Fruit fly (Drosophila melanogaster) whole organism, embryonic: ENCODE measurements around the gene CG10064.

Experiments
- Asciz ChIP-seq: fragments of 200-800 bp; sonication (Bioruptor generic); optimal IDR thresholded peaks from 2 replicates; lab custom pipeline; 2017; ENCODE audit warnings: missing biosample characterization, mild to moderate bottlenecking, missing genetic modification characterization, missing genetic modification reagents
- Bdp1 ChIP-seq: fragments of 200-800 bp; sonication (Bioruptor generic); optimal IDR thresholded peaks from 3 replicates; lab custom pipeline; 2016; ENCODE audit warnings: missing biosample characterization, missing genetic modification characterization
- CG10565 ChIP-seq: fragments of 200-800 bp; sonication (Bioruptor generic); optimal IDR thresholded peaks from 3 replicates; lab custom pipeline; 2016; ENCODE audit warnings: missing biosample characterization, mild to moderate bottlenecking, missing genetic modification characterization
- CG11504 ChIP-seq: fragments of 200-800 bp; sonication (Bioruptor generic); optimal IDR thresholded peaks from 3 replicates; lab custom pipeline; 2019; ENCODE audit warnings: missing biosample characterization, mild to moderate bottlenecking, missing genetic modification characterization, moderate library complexity
- CG12155 ChIP-seq: fragments of 200-800 bp; sonication (Bioruptor generic); optimal IDR thresholded peaks from 3 replicates; lab custom pipeline; 2016; ENCODE audit warnings: missing biosample characterization, missing genetic modification characterization
- CG13894 ChIP-seq: fragments of 200-800 bp; sonication (Bioruptor generic); optimal IDR thresholded peaks from 3 replicates; lab custom pipeline; 2018; ENCODE audit warnings: missing biosample characterization, mild to moderate bottlenecking, missing genetic modification characterization, moderate library complexity
- CG16779 ChIP-seq: fragments of 200-800 bp; sonication (Bioruptor generic); IDR thresholded peaks from 2 replicates; pipeline ENCODE4 v1.3.6; 2022; ENCODE audit warnings: missing biosample characterization, missing genetic modification characterization
- CG16813 ChIP-seq: fragments of 200-800 bp; sonication (Bioruptor generic); IDR thresholded peaks from 3 replicates; pipeline ENCODE4 v1.3.6; 2022; ENCODE audit warnings: missing biosample characterization, missing genetic modification characterization; ENCODE audit not compliant: partially characterized antibody
- CG2712 ChIP-seq: fragments of 200-800 bp; optimal IDR thresholded peaks from 3 replicates; lab custom pipeline; 2019; ENCODE audit warnings: missing biosample characterization, mild to moderate bottlenecking, missing genetic modification characterization, moderate library complexity
- CG31388 ChIP-seq: fragments of 200-800 bp; sonication (Bioruptor generic); optimal IDR thresholded peaks from 2 replicates; lab custom pipeline; 2016; ENCODE audit warnings: missing biosample characterization, missing genetic modification characterization
- CG3407 ChIP-seq: fragments of 200-800 bp; sonication (Bioruptor generic); optimal IDR thresholded peaks from 2 replicates; lab custom pipeline; 2018; ENCODE audit warnings: missing biosample characterization, mild to moderate bottlenecking, missing genetic modification characterization
- CG43689 ChIP-seq: fragments of 200-800 bp; sonication (Bioruptor generic); IDR thresholded peaks from 2 replicates; pipeline ENCODE4 v1.3.6; 2022; ENCODE audit warnings: missing biosample characterization, missing genetic modification characterization
- CG4707 ChIP-seq: fragments of 200-800 bp; sonication (Bioruptor generic); optimal IDR thresholded peaks from 2 replicates; lab custom pipeline; 2018; ENCODE audit warnings: missing biosample characterization, mild to moderate bottlenecking, missing genetic modification characterization, moderate library complexity
- CG4854 ChIP-seq: fragments of 200-800 bp; sonication (Bioruptor generic); optimal IDR thresholded peaks from 2 replicates; lab custom pipeline; 2016; ENCODE audit warnings: missing biosample characterization, missing genetic modification characterization, inconsistent platforms
- CG6765 ChIP-seq: fragments of 200-800 bp; sonication (Bioruptor generic); optimal IDR thresholded peaks from 3 replicates; lab custom pipeline; 2017; ENCODE audit warnings: missing biosample characterization, mild to moderate bottlenecking, missing genetic modification characterization
- H2.0 ChIP-seq: fragments of 200-800 bp; sonication (Bioruptor generic); IDR thresholded peaks from 2 replicates; pipeline ENCODE4 v1.3.6; 2022; ENCODE audit warnings: missing biosample characterization, missing genetic modification characterization
- Hr3 ChIP-seq: fragments of 200-800 bp; sonication (Bioruptor generic); optimal IDR thresholded peaks from 3 replicates; lab custom pipeline; 2016; ENCODE audit warnings: missing biosample characterization, missing genetic modification characterization
- Oli ChIP-seq: fragments of 200-800 bp; sonication (Bioruptor generic); optimal IDR thresholded peaks from 2 replicates; lab custom pipeline; 2018; ENCODE audit warnings: missing biosample characterization, mild to moderate bottlenecking, missing genetic modification characterization, moderate library complexity
- Optix ChIP-seq: fragments of 200-800 bp; sonication (Bioruptor generic); IDR thresholded peaks from 3 replicates; pipeline ENCODE4 v1.3.6; 2022; ENCODE audit warnings: missing biosample characterization, missing genetic modification characterization
- Ptx1 ChIP-seq: fragments of 200-800 bp; sonication (Bioruptor generic); IDR thresholded peaks from 2 replicates; pipeline ENCODE4 v1.3.6; 2022; ENCODE audit warnings: missing biosample characterization, missing genetic modification characterization
- Spps ChIP-seq: fragments of 200-800 bp; sonication (Bioruptor generic); optimal IDR thresholded peaks from 2 replicates; lab custom pipeline; 2018; ENCODE audit warnings: missing biosample characterization, mild to moderate bottlenecking, missing genetic modification characterization
- Taf1 ChIP-seq: fragments of 200-800 bp; sonication (Bioruptor generic); IDR thresholded peaks from 2 replicates; pipeline ENCODE4 v1.3.6; 2022; ENCODE audit warnings: missing biosample characterization, missing genetic modification characterization
- Trl ChIP-seq, 3 experiments: fragments of >200 bp in 2 of 3; fragments of 200-800 bp in 1 of 3; sonication (Bioruptor generic) in 1 of 3; optimal IDR thresholded peaks; 2 replicates in 1 of 3; 3 replicates in 2 of 3; lab custom pipeline; 2016 to 2017; ENCODE audit warnings: missing biosample characterization in 1 of 3, missing genetic modification characterization in 1 of 3
- ab ChIP-seq: fragments of 200-800 bp; sonication (Bioruptor generic); optimal IDR thresholded peaks from 2 replicates; lab custom pipeline; 2016; ENCODE audit warnings: missing biosample characterization, missing genetic modification characterization
- bbx ChIP-seq: fragments of 200-800 bp; sonication (Bioruptor generic); IDR thresholded peaks from 2 replicates; pipeline ENCODE4 v1.3.6; 2022; ENCODE audit warnings: missing biosample characterization, missing genetic modification characterization; ENCODE audit not compliant: partially characterized antibody
- cg ChIP-seq: fragments of 200-800 bp; sonication (Bioruptor generic); optimal IDR thresholded peaks from 3 replicates; lab custom pipeline; 2019; ENCODE audit warnings: missing biosample characterization, mild to moderate bottlenecking, missing genetic modification characterization, moderate library complexity
- ci ChIP-seq: fragments of 200-800 bp; sonication (Bioruptor generic); IDR thresholded peaks from 3 replicates; pipeline ENCODE4 v1.3.6; 2022; ENCODE audit warnings: missing biosample characterization, missing genetic modification characterization
- da ChIP-seq: fragments of 200-800 bp; sonication (Bioruptor generic); optimal IDR thresholded peaks from 2 replicates; lab custom pipeline; 2016; ENCODE audit warnings: missing biosample characterization, missing genetic modification characterization
- dysf ChIP-seq: fragments of 200-800 bp; sonication (Bioruptor generic); IDR thresholded peaks from 3 replicates; pipeline ENCODE4 v1.3.6; 2022; ENCODE audit warnings: missing biosample characterization, missing genetic modification characterization
- ems ChIP-seq: fragments of 200-800 bp; sonication (Bioruptor generic); optimal IDR thresholded peaks from 3 replicates; lab custom pipeline; 2016; ENCODE audit warnings: missing biosample characterization, missing genetic modification characterization
- fd96Cb ChIP-seq: fragments of 200-800 bp; sonication (Bioruptor generic); optimal IDR thresholded peaks from 2 replicates; lab custom pipeline; 2018; ENCODE audit warnings: missing biosample characterization, mild to moderate bottlenecking, missing genetic modification characterization, moderate library complexity
- gfzf ChIP-seq: fragments of 200-800 bp; sonication (Bioruptor generic); optimal IDR thresholded peaks from 2 replicates; lab custom pipeline; 2016; ENCODE audit warnings: missing biosample characterization, mild to moderate bottlenecking, missing genetic modification characterization, moderate library complexity
- grau ChIP-seq: fragments of 200-800 bp; optimal IDR thresholded peaks from 3 replicates; lab custom pipeline; 2019; ENCODE audit warnings: missing biosample characterization, mild to moderate bottlenecking, missing genetic modification characterization, moderate library complexity
- hth ChIP-seq: fragments of >200 bp; optimal IDR thresholded peaks from 2 replicates; lab custom pipeline; 2017; ENCODE audit warnings: inconsistent platforms
- jing ChIP-seq: fragments of 200-800 bp; sonication (Bioruptor generic); optimal IDR thresholded peaks from 2 replicates; lab custom pipeline; 2018; ENCODE audit warnings: missing biosample characterization, mild to moderate bottlenecking, missing genetic modification characterization
- jumu ChIP-seq: fragments of 200-800 bp; sonication (Bioruptor generic); optimal IDR thresholded peaks from 3 replicates; lab custom pipeline; 2016; ENCODE audit warnings: missing biosample characterization, missing genetic modification characterization
- lilli ChIP-seq: fragments of 200-800 bp; sonication (Bioruptor generic); optimal IDR thresholded peaks from 3 replicates; lab custom pipeline; 2016; ENCODE audit warnings: missing biosample characterization, missing genetic modification characterization
- luna ChIP-seq: fragments of 200-800 bp; sonication (Bioruptor generic); optimal IDR thresholded peaks from 2 replicates; lab custom pipeline; 2016; ENCODE audit warnings: missing biosample characterization, missing genetic modification characterization
- mam ChIP-seq: fragments of 200-800 bp; sonication (Bioruptor generic); optimal IDR thresholded peaks from 3 replicates; lab custom pipeline; 2016; ENCODE audit warnings: missing biosample characterization, missing genetic modification characterization
- org-1 ChIP-seq: fragments of 200-800 bp; sonication (Bioruptor generic); optimal IDR thresholded peaks from 2 replicates; lab custom pipeline; 2017; ENCODE audit warnings: missing biosample characterization, missing genetic modification characterization
- otp ChIP-seq: fragments of 200-800 bp; sonication (Bioruptor generic); IDR thresholded peaks from 3 replicates; pipeline ENCODE4, ENCODE4 v1.3.6; 2022; ENCODE audit warnings: missing biosample characterization, missing genetic modification characterization
- phol ChIP-seq: fragments of 200-800 bp; sonication (Bioruptor generic); optimal IDR thresholded peaks from 3 replicates; lab custom pipeline; 2018; ENCODE audit warnings: missing biosample characterization, mild to moderate bottlenecking, missing genetic modification characterization, moderate library complexity
- rib ChIP-seq: fragments of 200-800 bp; sonication (Bioruptor generic); IDR thresholded peaks from 2 replicates; pipeline ENCODE4 v1.3.6; 2022; ENCODE audit warnings: missing biosample characterization, missing genetic modification characterization
- row ChIP-seq: fragments of 200-800 bp; sonication (Bioruptor generic); IDR thresholded peaks from 3 replicates; pipeline ENCODE4 v1.3.6; 2022; ENCODE audit warnings: missing biosample characterization, missing genetic modification characterization
- slbo ChIP-seq: fragments of 200-800 bp; sonication (Bioruptor generic); IDR thresholded peaks from 2 replicates; pipeline ENCODE4 v1.3.6; 2022; ENCODE audit warnings: missing biosample characterization, missing genetic modification characterization
- slou ChIP-seq: fragments of 200-800 bp; sonication (Bioruptor generic); optimal IDR thresholded peaks from 3 replicates; lab custom pipeline; 2016; ENCODE audit warnings: missing biosample characterization, missing genetic modification characterization
- slp2 ChIP-seq: fragments of 200-800 bp; sonication (Bioruptor generic); optimal IDR thresholded peaks from 2 replicates; lab custom pipeline; 2016; ENCODE audit warnings: missing biosample characterization, missing genetic modification characterization
- so ChIP-seq: fragments of 200-800 bp; sonication (Bioruptor generic); IDR thresholded peaks from 3 replicates; pipeline ENCODE4 v1.3.6; 2022; ENCODE audit warnings: missing biosample characterization, missing genetic modification characterization
- sr ChIP-seq: fragments of 200-800 bp; sonication (Bioruptor generic); IDR thresholded peaks from 3 replicates; pipeline ENCODE4 v1.3.6; 2022; ENCODE audit warnings: missing biosample characterization, missing genetic modification characterization
- tap ChIP-seq: fragments of 200-800 bp; optimal IDR thresholded peaks from 3 replicates; lab custom pipeline; 2019; ENCODE audit warnings: missing biosample characterization, mild to moderate bottlenecking, missing genetic modification characterization, moderate library complexity
- z ChIP-seq: fragments of 200-800 bp; sonication (Bioruptor generic); IDR thresholded peaks from 3 replicates; pipeline ENCODE4 v1.3.6; 2022; ENCODE audit warnings: missing biosample characterization, missing genetic modification characterization
- zen ChIP-seq: fragments of 200-800 bp; sonication (Bioruptor generic); optimal IDR thresholded peaks from 3 replicates; lab custom pipeline; 2018; ENCODE audit warnings: missing biosample characterization, mild to moderate bottlenecking, missing genetic modification characterization, moderate library complexity
- zfh2 ChIP-seq: fragments of 200-800 bp; sonication (Bioruptor generic); optimal IDR thresholded peaks from 2 replicates; lab custom pipeline; 2016; ENCODE audit warnings: missing biosample characterization, missing genetic modification characterization

The CG10064 gene

dm6 chr3L:6996907-6997306, 29.2 kb upstream of the CG10064 start (continued):
- TF ChIP-seq phol, result peak; percentile 41
- no peak for TF ChIP-seq Optix (GFP tag; lab: Robert Waterston, UW)
- TF ChIP-seq CG6765 (GFP tag; lab: Kevin White, UChicago), result no peak
- TF ChIP-seq CG13894, result no peak
- TF ChIP-seq slbo (GFP tag; lab: Robert Waterston, UW), result no peak
- TF ChIP-seq zen (tag; lab: Kevin White, UChicago), result no peak
- no peak for TF ChIP-seq gfzf
- TF ChIP-seq Asciz (GFP tag; lab: Kevin White, UChicago), result no peak
- no peak for TF ChIP-seq H2.0 (GFP tag; lab: Robert Waterston, UW)
- TF ChIP-seq lilli (GFP tag; lab: Kevin White, UChicago), result no peak
- TF ChIP-seq CG16779 (GFP tag; lab: Robert Waterston, UW), result no peak
- peak; percentile 61 for TF ChIP-seq CG11504
- no peak for TF ChIP-seq ab (GFP tag; lab: Kevin White, UChicago)
- TF ChIP-seq Hr3, result no peak
- no peak for TF ChIP-seq CG43689
- peak; percentile 24 for TF ChIP-seq grau (tag; lab: Kevin White, UChicago)
- TF ChIP-seq tap (tag; lab: Kevin White, UChicago), result peak; percentile 24
- no peak for TF ChIP-seq CG3407
- TF ChIP-seq rib (GFP tag; lab: Robert Waterston, UW), result no peak
- no peak for TF ChIP-seq luna (GFP tag; lab: Kevin White, UChicago)
- TF ChIP-seq Bdp1 (GFP tag; lab: Kevin White, UChicago), result no peak
- no peak for TF ChIP-seq org-1
- no peak for TF ChIP-seq z (GFP tag; lab: Robert Waterston, UW)
- TF ChIP-seq CG2712 (tag; lab: Kevin White, UChicago), result no peak
- no peak for TF ChIP-seq CG4707
- TF ChIP-seq slou (GFP tag; lab: Kevin White, UChicago), result no peak
- no peak for TF ChIP-seq row (GFP tag; lab: Robert Waterston, UW)
- TF ChIP-seq CG12155 (GFP tag; lab: Kevin White, UChicago), result no peak
- peak; percentile 45; the same call in 2 of the 3 replicates for TF ChIP-seq dysf (GFP tag; lab: Robert Waterston, UW)
- no peak for TF ChIP-seq Taf1 (GFP tag; lab: Robert Waterston, UW)
- TF ChIP-seq Oli (tag; lab: Kevin White, UChicago), result peak; percentile 34
- TF ChIP-seq sr (GFP tag; lab: Robert Waterston, UW), result no peak
- no peak for TF ChIP-seq bbx (GFP tag; lab: Robert Waterston, UW)
- TF ChIP-seq CG16813 (GFP tag; lab: Robert Waterston, UW), result no peak
- no peak for TF ChIP-seq slp2 (GFP tag; lab: Kevin White, UChicago)
- no peak for TF ChIP-seq so (GFP tag; lab: Robert Waterston, UW)
- no peak for TF ChIP-seq jing (GFP tag; lab: Kevin White, UChicago)
- TF ChIP-seq zfh2 (GFP tag; lab: Kevin White, UChicago), result no peak
- TF ChIP-seq Spps (tag; lab: Kevin White, UChicago), result no peak
- TF ChIP-seq da (GFP tag; lab: Kevin White, UChicago), result no peak
- no peak for TF ChIP-seq hth (lab: Kevin White, UChicago)
- no peak for TF ChIP-seq CG31388 (GFP tag; lab: Kevin White, UChicago)
- no peak for TF ChIP-seq CG10565 (GFP tag; lab: Kevin White, UChicago)
- TF ChIP-seq Ptx1, result 0 out of 2 replicates have a peak, but pooled peaks have one; percentile 35
- no peak for TF ChIP-seq ems (GFP tag; lab: Kevin White, UChicago)
- TF ChIP-seq Trl (optimal IDR thresholded peaks at IDR 0.05; lab: Kevin White, UChicago), result no peak
- TF ChIP-seq Trl (GFP tag; optimal IDR thresholded peaks at IDR 0.05; lab: Kevin White, UChicago), result no peak
- no peak for TF ChIP-seq mam (GFP tag; lab: Kevin White, UChicago)
- no peak for TF ChIP-seq cg (GFP tag; lab: Kevin White, UChicago)
- 0 out of 3 replicates have a peak, but pooled peaks have one; percentile 21 for TF ChIP-seq otp
- peak; percentile 38 for TF ChIP-seq fd96Cb (tag; lab: Kevin White, UChicago)
- no peak for TF ChIP-seq ci (GFP tag; lab: Robert Waterston, UW)
- TF ChIP-seq CG4854, result no peak
- TF ChIP-seq jumu, result no peak
